Worm (Caenorhabditis elegans) whole organism, L1 larva: ENCODE results near the gene str-207.

Experiments used
- Y116A8C.19 ChIP-seq: sonication (generic microtip); optimal IDR thresholded peaks from 2 replicates; lab custom pipeline; 2016; ENCODE audit warnings: missing compliant biosample characterization, missing genetic modification characterization, borderline replicate concordance
- ceh-90 ChIP-seq: sonication (generic microtip); optimal IDR thresholded peaks from 2 replicates; lab custom pipeline; 2016; ENCODE audit warnings: missing genetic modification characterization, missing compliant biosample characterization
- dpl-1 ChIP-seq, 3 experiments: fragments of 150-350 bp in 2 of 3; sonication (generic microtip) in 1 of 3; optimal IDR thresholded peaks; 2 replicates each; lab custom pipeline; 2014 to 2017; ENCODE audit warnings: missing biosample characterization in 3 of 3, missing genetic modification characterization in 3 of 3, missing genetic modification reagents in 3 of 3
- dsc-1 ChIP-seq: sonication (generic microtip); optimal IDR thresholded peaks from 2 replicates; lab custom pipeline; 2016; ENCODE audit warnings: mild to moderate bottlenecking, missing genetic modification characterization, missing compliant biosample characterization
- elt-3 ChIP-seq, 6 experiments: fragments of 150-350 bp in 1 of 6; sonication (generic microtip); optimal IDR thresholded peaks; 2 replicates each; lab custom pipeline; 2017 to 2018; ENCODE audit warnings: missing biosample characterization in 6 of 6, missing genetic modification characterization in 6 of 6, inconsistent platforms in 1 of 6
- grh-1 ChIP-seq: fragments of 200-800 bp; sonication (Bioruptor generic); IDR thresholded peaks from 2 replicates; pipeline ENCODE4 v1.3.6; 2022; ENCODE audit warnings: missing genetic modification reagents, missing genetic modification characterization, missing compliant biosample characterization
- jun-1 ChIP-seq: fragments of 150-350 bp; optimal IDR thresholded peaks from 2 replicates; lab custom pipeline; 2014; ENCODE audit warnings: missing biosample characterization, missing genetic modification reagents, missing genetic modification characterization
- lsy-2 ChIP-seq, 2 experiments: fragments of 150-350 bp; optimal IDR thresholded peaks; 2 replicates each; lab custom pipeline; 2014; ENCODE audit warnings: missing biosample characterization in 2 of 2, missing genetic modification characterization in 2 of 2
- mab-9 ChIP-seq: fragments of 200-800 bp; sonication (Bioruptor generic); IDR thresholded peaks from 2 replicates; pipeline ENCODE4 v1.3.6; 2022; ENCODE audit warnings: missing genetic modification reagents, missing genetic modification characterization, missing compliant biosample characterization
- nhr-11 ChIP-seq: fragments of 150-350 bp; optimal IDR thresholded peaks from 2 replicates; lab custom pipeline; 2014; ENCODE audit warnings: missing biosample characterization, missing genetic modification characterization
- nhr-237 ChIP-seq: fragments of 150-350 bp; optimal IDR thresholded peaks from 2 replicates; lab custom pipeline; 2014; ENCODE audit warnings: missing biosample characterization, missing genetic modification characterization
- nhr-47 ChIP-seq: sonication (generic microtip); optimal IDR thresholded peaks from 2 replicates; lab custom pipeline; 2016; ENCODE audit warnings: mild to moderate bottlenecking, missing genetic modification characterization, moderate library complexity, missing compliant biosample characterization
- nhr-90 ChIP-seq: sonication (generic microtip); optimal IDR thresholded peaks from 2 replicates; lab custom pipeline; 2016; ENCODE audit warnings: mild to moderate bottlenecking, missing genetic modification characterization, missing compliant biosample characterization; ENCODE audit not compliant: poor library complexity
- pqm-1 ChIP-seq: sonication (generic microtip); optimal IDR thresholded peaks from 3 replicates; lab custom pipeline; 2017; ENCODE audit warnings: missing biosample characterization, missing genetic modification characterization
- unc-30 ChIP-seq: sonication (generic microtip); optimal IDR thresholded peaks from 2 replicates; lab custom pipeline; 2017; ENCODE audit warnings: missing biosample characterization, missing genetic modification characterization
- unc-98 ChIP-seq: fragments of 200-800 bp; sonication (Bioruptor generic); IDR thresholded peaks from 2 replicates; pipeline ENCODE4 v1.3.6; 2022; ENCODE audit warnings: missing genetic modification characterization, missing compliant biosample characterization
- xbp-1 ChIP-seq: sonication (generic microtip); optimal IDR thresholded peaks from 2 replicates; lab custom pipeline; 2016; ENCODE audit warnings: missing genetic modification characterization, missing compliant biosample characterization

Gene str-207

ce11 chrV:5001386-5001785 lies 49.9 kb downstream of the str-207 start, which contains the start of gene srr-8:
Gene srr-8 (plus strand): TSS chrV:5001686.
- TF ChIP-seq unc-30 (no peak), nhr-47 (tag; lab: Kevin White, UChicago) (no peak), pqm-1 (tag; lab: Kevin White, UChicago) (no peak), unc-98 (GFP tag; lab: Robert Waterston, UW) (no peak), dsc-1 (no peak), grh-1 (GFP tag; lab: Robert Waterston, UW) (no peak), ceh-90 (tag; lab: Kevin White, UChicago) (no peak), xbp-1 (tag; lab: Kevin White, UChicago) (no peak), lsy-2 (tag; optimal IDR thresholded peaks at IDR 0.05; lab: Kevin White, UChicago) (no peak), Y116A8C.19 (tag; lab: Kevin White, UChicago) (no peak), dpl-1 (GFP tag; optimal IDR thresholded peaks at IDR 0.05; lab: Kevin White, UChicago) (no peak), nhr-237 (tag; lab: Kevin White, UChicago) (no peak), mab-9 (GFP tag; lab: Robert Waterston, UW) (no peak), nhr-90 (tag; lab: Kevin White, UChicago) (no peak), nhr-11 (no peak), jun-1 (tag; lab: Kevin White, UChicago) (no peak), elt-3 (tag; optimal IDR thresholded peaks at IDR 0.05; lab: Kevin White, UChicago) (no peak)
